Fruit fly (Drosophila melanogaster) whole organism, embryonic: ENCODE measurements around the gene CG2224.
A peak's percentile ranks its signal among the peaks of the same experiment; 100 is the strongest.

Experiments used
- Abd-B ChIP-seq: fragments of 200-800 bp; sonication (Bioruptor generic); optimal IDR thresholded peaks from 2 replicates; lab custom pipeline; 2018; ENCODE audit warnings: missing biosample characterization, mild to moderate bottlenecking, missing genetic modification characterization, moderate library complexity
- Awh ChIP-seq: fragments of 200-800 bp; sonication (Bioruptor generic); IDR thresholded peaks from 2 replicates; pipeline ENCODE4, ENCODE4 v1.3.6; 2022; ENCODE audit warnings: missing biosample characterization, missing genetic modification characterization
- CG12769 ChIP-seq: fragments of 200-800 bp; sonication (Bioruptor generic); optimal IDR thresholded peaks from 2 replicates; lab custom pipeline; 2019; ENCODE audit warnings: missing biosample characterization, mild to moderate bottlenecking, missing genetic modification characterization, moderate library complexity
- CG13424 ChIP-seq: fragments of 200-800 bp; sonication (Bioruptor generic); optimal IDR thresholded peaks from 2 replicates; lab custom pipeline; 2019; ENCODE audit warnings: missing biosample characterization, mild to moderate bottlenecking, missing genetic modification characterization, moderate library complexity
- CG1529 ChIP-seq: fragments of 200-800 bp; sonication (Bioruptor generic); optimal IDR thresholded peaks from 3 replicates; lab custom pipeline; 2018; ENCODE audit warnings: missing biosample characterization, missing genetic modification characterization
- CG17328 ChIP-seq: fragments of 200-800 bp; sonication (Bioruptor generic); IDR thresholded peaks from 2 replicates; pipeline ENCODE4 v1.3.6; 2022; ENCODE audit warnings: missing biosample characterization, missing genetic modification characterization
- CG17385 ChIP-seq: fragments of 200-800 bp; sonication (Bioruptor generic); optimal IDR thresholded peaks from 3 replicates; lab custom pipeline; 2018; ENCODE audit warnings: missing biosample characterization, mild to moderate bottlenecking, missing genetic modification characterization
- CG18262 ChIP-seq: fragments of 200-800 bp; optimal IDR thresholded peaks from 3 replicates; lab custom pipeline; 2019; ENCODE audit warnings: missing biosample characterization, mild to moderate bottlenecking, missing genetic modification characterization, moderate library complexity
- CG18599 ChIP-seq: fragments of 200-800 bp; sonication (Bioruptor generic); optimal IDR thresholded peaks from 3 replicates; lab custom pipeline; 2017; ENCODE audit warnings: missing biosample characterization, missing genetic modification characterization, mild to moderate bottlenecking, moderate library complexity, missing genetic modification reagents
- CG32532 ChIP-seq: fragments of 200-800 bp; sonication (Bioruptor generic); IDR thresholded peaks from 2 replicates; pipeline ENCODE4 v1.3.6; 2022; ENCODE audit warnings: missing biosample characterization, missing genetic modification characterization
- CG34224 ChIP-seq: fragments of 200-800 bp; sonication (Bioruptor generic); IDR thresholded peaks from 3 replicates; pipeline ENCODE4 v1.3.6; 2022; ENCODE audit warnings: missing biosample characterization, missing genetic modification characterization; ENCODE audit not compliant: partially characterized antibody
- CG5953 ChIP-seq: fragments of 200-800 bp; sonication (Bioruptor generic); IDR thresholded peaks from 2 replicates; pipeline ENCODE4 v1.3.6; 2022; ENCODE audit warnings: missing biosample characterization, missing genetic modification characterization
- CG7372 ChIP-seq: fragments of 200-800 bp; sonication (Bioruptor generic); IDR thresholded peaks from 2 replicates; pipeline ENCODE4 v1.3.6; 2022; ENCODE audit warnings: missing biosample characterization, missing genetic modification characterization
- CG7928 ChIP-seq: fragments of 200-800 bp; sonication (Bioruptor generic); optimal IDR thresholded peaks from 2 replicates; lab custom pipeline; 2017; ENCODE audit warnings: missing biosample characterization, mild to moderate bottlenecking, missing genetic modification characterization
- CG7987 ChIP-seq: fragments of 200-800 bp; sonication (Bioruptor generic); optimal IDR thresholded peaks from 2 replicates; lab custom pipeline; 2018; ENCODE audit warnings: missing biosample characterization, mild to moderate bottlenecking, missing genetic modification characterization, moderate library complexity
- Dek ChIP-seq: fragments of 200-800 bp; sonication (Bioruptor generic); optimal IDR thresholded peaks from 3 replicates; lab custom pipeline; 2019; ENCODE audit warnings: missing biosample characterization, mild to moderate bottlenecking, missing genetic modification characterization, moderate library complexity
- Dip2 ChIP-seq: fragments of 200-800 bp; sonication (Bioruptor generic); IDR thresholded peaks from 2 replicates; pipeline ENCODE4 v1.3.6; 2022; ENCODE audit warnings: missing biosample characterization, missing genetic modification characterization
- Dref ChIP-seq: fragments of 200-800 bp; sonication (Bioruptor generic); IDR thresholded peaks from 2 replicates; pipeline ENCODE4 v1.3.6; 2022; ENCODE audit warnings: missing biosample characterization, missing genetic modification characterization
- Drgx ChIP-seq: fragments of 200-800 bp; sonication (Bioruptor generic); IDR thresholded peaks from 2 replicates; pipeline ENCODE4 v1.3.6; 2022; ENCODE audit warnings: missing biosample characterization, missing genetic modification characterization
- Fer3 ChIP-seq: fragments of 200-800 bp; sonication (Bioruptor generic); optimal IDR thresholded peaks from 2 replicates; lab custom pipeline; 2018; ENCODE audit warnings: missing biosample characterization, mild to moderate bottlenecking, missing genetic modification characterization, moderate library complexity
- HLH54F ChIP-seq: fragments of 200-800 bp; sonication (Bioruptor generic); optimal IDR thresholded peaks from 3 replicates; lab custom pipeline; 2016; ENCODE audit warnings: missing biosample characterization, missing genetic modification characterization
- Hmx ChIP-seq: fragments of 200-800 bp; sonication (Bioruptor generic); optimal IDR thresholded peaks from 2 replicates; lab custom pipeline; 2016; ENCODE audit warnings: missing biosample characterization, missing genetic modification characterization
- Kr ChIP-seq: fragments of 200-800 bp; sonication (Bioruptor generic); optimal IDR thresholded peaks from 2 replicates; lab custom pipeline; 2017; ENCODE audit warnings: missing biosample characterization, mild to moderate bottlenecking, missing genetic modification characterization
- Med ChIP-seq: fragments of 200-800 bp; sonication (Bioruptor generic); peaks from one replicate; lab custom pipeline; 2016; ENCODE audit warnings: missing biosample characterization, missing genetic modification characterization, mild to moderate bottlenecking, inconsistent platforms, moderate library complexity
- PHDP ChIP-seq: fragments of 200-800 bp; sonication (Bioruptor generic); optimal IDR thresholded peaks from 3 replicates; lab custom pipeline; 2018; ENCODE audit warnings: missing biosample characterization, mild to moderate bottlenecking, missing genetic modification characterization, moderate library complexity
- Pdp1 ChIP-seq, 2 experiments: fragments of 200-800 bp; sonication (Bioruptor generic); optimal IDR thresholded peaks; 3 replicates each; lab custom pipeline; 2016; ENCODE audit warnings: missing biosample characterization in 2 of 2, missing genetic modification characterization in 2 of 2, mild to moderate bottlenecking in 1 of 2, moderate library complexity in 1 of 2
- Ptx1 ChIP-seq: fragments of 200-800 bp; sonication (Bioruptor generic); IDR thresholded peaks from 2 replicates; pipeline ENCODE4 v1.3.6; 2022; ENCODE audit warnings: missing biosample characterization, missing genetic modification characterization
- Sry-δ ChIP-seq: fragments of 200-800 bp; sonication (Bioruptor generic); optimal IDR thresholded peaks from 2 replicates; lab custom pipeline; 2016; ENCODE audit warnings: missing biosample characterization, missing genetic modification characterization
- Trl ChIP-seq, 3 experiments: fragments of >200 bp in 2 of 3; fragments of 200-800 bp in 1 of 3; sonication (Bioruptor generic) in 1 of 3; optimal IDR thresholded peaks; 2 replicates in 1 of 3; 3 replicates in 2 of 3; lab custom pipeline; 2016 to 2017; ENCODE audit warnings: missing biosample characterization in 1 of 3, missing genetic modification characterization in 1 of 3
- amos ChIP-seq: fragments of 200-800 bp; sonication (Bioruptor generic); IDR thresholded peaks from 2 replicates; pipeline ENCODE4 v1.3.6; 2022; ENCODE audit warnings: missing biosample characterization, missing genetic modification characterization; ENCODE audit not compliant: partially characterized antibody
- ap ChIP-seq: fragments of 200-800 bp; sonication (Bioruptor generic); IDR thresholded peaks from 2 replicates; pipeline ENCODE4 v1.3.6; 2022; ENCODE audit warnings: missing biosample characterization, missing genetic modification characterization
- chinmo ChIP-seq: fragments of 200-800 bp; sonication (Bioruptor generic); IDR thresholded peaks from 4 replicates; pipeline ENCODE4 v1.3.6; 2022; ENCODE audit warnings: missing biosample characterization, missing genetic modification characterization; ENCODE audit not compliant: partially characterized antibody
- cwo ChIP-seq: fragments of 200-800 bp; sonication (Bioruptor generic); optimal IDR thresholded peaks from 3 replicates; lab custom pipeline; 2017; ENCODE audit warnings: missing biosample characterization, missing genetic modification characterization, mild to moderate bottlenecking, moderate library complexity, missing genetic modification reagents
- dati ChIP-seq: fragments of 200-800 bp; sonication (Bioruptor generic); IDR thresholded peaks from 2 replicates; pipeline ENCODE4 v1.3.6; 2022; ENCODE audit warnings: missing biosample characterization, missing genetic modification characterization
- emc ChIP-seq: fragments of 200-800 bp; sonication (Bioruptor generic); optimal IDR thresholded peaks from 2 replicates; lab custom pipeline; 2016; ENCODE audit warnings: missing biosample characterization, missing genetic modification characterization
- grau ChIP-seq: fragments of 200-800 bp; optimal IDR thresholded peaks from 3 replicates; lab custom pipeline; 2019; ENCODE audit warnings: missing biosample characterization, mild to moderate bottlenecking, missing genetic modification characterization, moderate library complexity
- hbn ChIP-seq: fragments of 200-800 bp; sonication (Bioruptor generic); IDR thresholded peaks from 2 replicates; pipeline ENCODE4 v1.3.6; 2022; ENCODE audit warnings: missing biosample characterization, missing genetic modification characterization; ENCODE audit not compliant: partially characterized antibody
- inv ChIP-seq: fragments of 200-800 bp; sonication (Bioruptor generic); IDR thresholded peaks from 2 replicates; pipeline ENCODE4 v1.3.6; 2022; ENCODE audit warnings: missing biosample characterization, missing genetic modification characterization; ENCODE audit not compliant: partially characterized antibody
- lab ChIP-seq: fragments of 200-800 bp; sonication (Bioruptor generic); optimal IDR thresholded peaks from 3 replicates; lab custom pipeline; 2017; ENCODE audit warnings: missing biosample characterization, missing genetic modification characterization, mild to moderate bottlenecking, moderate library complexity, missing genetic modification reagents
- lbe ChIP-seq: fragments of 200-800 bp; sonication (Bioruptor generic); optimal IDR thresholded peaks from 2 replicates; lab custom pipeline; 2016; ENCODE audit warnings: missing biosample characterization, mild to moderate bottlenecking, missing genetic modification characterization
- nau ChIP-seq: fragments of 200-800 bp; sonication (Bioruptor generic); optimal IDR thresholded peaks from 3 replicates; lab custom pipeline; 2017; ENCODE audit warnings: missing biosample characterization, mild to moderate bottlenecking, missing genetic modification characterization, missing genetic modification reagents
- pita ChIP-seq: fragments of 200-800 bp; sonication (Bioruptor generic); optimal IDR thresholded peaks from 2 replicates; lab custom pipeline; 2017; ENCODE audit warnings: missing biosample characterization, mild to moderate bottlenecking, missing genetic modification characterization
- pros ChIP-seq: fragments of 200-800 bp; sonication (Bioruptor generic); optimal IDR thresholded peaks from 3 replicates; lab custom pipeline; 2019; ENCODE audit warnings: missing biosample characterization, mild to moderate bottlenecking, missing genetic modification characterization, moderate library complexity
- salm ChIP-seq: fragments of 200-800 bp; sonication (Bioruptor generic); optimal IDR thresholded peaks from 2 replicates; lab custom pipeline; 2018; ENCODE audit warnings: missing biosample characterization, mild to moderate bottlenecking, missing genetic modification characterization
- sd ChIP-seq: fragments of 200-800 bp; sonication (Bioruptor generic); optimal IDR thresholded peaks from 3 replicates; lab custom pipeline; 2018; ENCODE audit warnings: missing biosample characterization, mild to moderate bottlenecking, missing genetic modification characterization, moderate library complexity
- sens ChIP-seq: fragments of 200-800 bp; sonication (Bioruptor generic); peaks from one replicate; lab custom pipeline; 2016; ENCODE audit warnings: missing biosample characterization, missing genetic modification characterization
- so ChIP-seq: fragments of 200-800 bp; sonication (Bioruptor generic); IDR thresholded peaks from 3 replicates; pipeline ENCODE4 v1.3.6; 2022; ENCODE audit warnings: missing biosample characterization, missing genetic modification characterization
- sr ChIP-seq: fragments of 200-800 bp; sonication (Bioruptor generic); IDR thresholded peaks from 3 replicates; pipeline ENCODE4 v1.3.6; 2022; ENCODE audit warnings: missing biosample characterization, missing genetic modification characterization
- tll ChIP-seq, 2 experiments: fragments of 200-800 bp in 1 of 2; fragments of >200 bp in 1 of 2; sonication (Bioruptor generic) in 1 of 2; optimal IDR thresholded peaks; 2 replicates each; lab custom pipeline; 2017 to 2019; ENCODE audit warnings: missing biosample characterization in 2 of 2, missing genetic modification characterization in 2 of 2, mild to moderate bottlenecking in 1 of 2, moderate library complexity in 1 of 2

Gene CG2224

dm6 chr3R:30454442-30454841 lies 4.7 kb downstream of the CG2224 start:
- TF ChIP-seq salm (tag; lab: Kevin White, UChicago) (no peak), CG32532 (no peak), sd (tag; lab: Kevin White, UChicago) (peak; percentile 53), emc (no peak), sr (GFP tag; lab: Robert Waterston, UW) (0 out of 3 replicates have a peak, but pooled peaks have one; percentile 42), CG18262 (tag; lab: Kevin White, UChicago) (no peak), Drgx (GFP tag; lab: Robert Waterston, UW) (peak; percentile 40; the same call in 1 of the 2 replicates), Abd-B (GFP tag; lab: Kevin White, UChicago) (no peak), CG7928 (GFP tag; lab: Kevin White, UChicago) (no peak), tll (GFP tag; optimal IDR thresholded peaks at IDR 0.05; lab: Kevin White, UChicago) (no peak), CG17385 (no peak), Pdp1 (GFP tag; optimal IDR thresholded peaks at IDR 0.05; lab: Kevin White, UChicago) (peak in 1 of 2 experiments; percentile 1), sens (GFP tag; lab: Kevin White, UChicago) (peak; percentile 7), inv (GFP tag; lab: Robert Waterston, UW) (no peak), Ptx1 (GFP tag; lab: Robert Waterston, UW) (0 out of 2 replicates have a peak, but pooled peaks have one; percentile 5), CG34224 (GFP tag; lab: Robert Waterston, UW) (0 out of 3 replicates have a peak, but pooled peaks have one; percentile 15), dati (GFP tag; lab: Robert Waterston, UW) (no peak), CG18599 (GFP tag; lab: Kevin White, UChicago) (no peak), Sry-δ (GFP tag; lab: Kevin White, UChicago) (no peak), chinmo (GFP tag; lab: Robert Waterston, UW) (0 out of 4 replicates have a peak, but pooled peaks have one; percentile 26), Awh (0 out of 2 replicates have a peak, but pooled peaks have one; percentile 31), Dek (tag; lab: Kevin White, UChicago) (no peak), CG7372 (GFP tag; lab: Robert Waterston, UW) (peak; percentile 67), Hmx (no peak), Fer3 (no peak), nau (GFP tag; lab: Kevin White, UChicago) (peak; percentile 3), amos (no peak), lbe (GFP tag; lab: Kevin White, UChicago) (peak; percentile 84), Dip2 (GFP tag; lab: Robert Waterston, UW) (no peak), CG17328 (no peak), Med (GFP tag; lab: Kevin White, UChicago) (peak; percentile 39), lab (GFP tag; lab: Kevin White, UChicago) (peak; percentile 20), pita (no peak), HLH54F (GFP tag; lab: Kevin White, UChicago) (no peak), CG1529 (GFP tag; lab: Kevin White, UChicago) (no peak), grau (tag; lab: Kevin White, UChicago) (no peak), CG7987 (GFP tag; lab: Kevin White, UChicago) (peak; percentile 91), Trl (optimal IDR thresholded peaks at IDR 0.05; lab: Kevin White, UChicago) (peak; percentile 26 to 56), Trl (GFP tag; optimal IDR thresholded peaks at IDR 0.05; lab: Kevin White, UChicago) (no peak), CG5953 (GFP tag; lab: Robert Waterston, UW) (no peak), Dref (GFP tag; lab: Robert Waterston, UW) (no peak), CG13424 (tag; lab: Kevin White, UChicago) (no peak), hbn (GFP tag; lab: Robert Waterston, UW) (no peak), PHDP (tag; lab: Kevin White, UChicago) (no peak), pros (GFP tag; lab: Kevin White, UChicago) (no peak), so (peak; percentile 84; the same call in 2 of the 3 replicates), ap (GFP tag; lab: Robert Waterston, UW) (no peak), CG12769 (tag; lab: Kevin White, UChicago) (peak; percentile 39), Kr (no peak), cwo (GFP tag; lab: Kevin White, UChicago) (peak; percentile 94)
